Worm (Caenorhabditis elegans) whole organism, L3 larva: ENCODE results near the gene F14E5.2.

ENCODE experiments used
- ZK546.5 ChIP-seq: sonication (generic microtip); optimal IDR thresholded peaks from 2 replicates; lab custom pipeline; 2017; ENCODE audit warnings: missing biosample characterization, missing genetic modification characterization
- ceh-16 ChIP-seq: sonication (generic microtip); optimal IDR thresholded peaks from 2 replicates; lab custom pipeline; 2017; ENCODE audit warnings: missing biosample characterization, missing genetic modification characterization
- ceh-28 ChIP-seq: fragments of 150-350 bp; optimal IDR thresholded peaks from 2 replicates; lab custom pipeline; 2014; ENCODE audit warnings: missing biosample characterization, missing genetic modification reagents, missing genetic modification characterization
- ceh-9 ChIP-seq: sonication (generic microtip); optimal IDR thresholded peaks from 2 replicates; lab custom pipeline; 2018; ENCODE audit warnings: missing biosample characterization, missing genetic modification characterization
- daf-12 ChIP-seq: fragments of 150-350 bp; optimal IDR thresholded peaks from 2 replicates; lab custom pipeline; 2014; ENCODE audit warnings: missing biosample characterization, missing genetic modification reagents, missing genetic modification characterization
- egl-27 ChIP-seq: sonication (generic microtip); optimal IDR thresholded peaks from 4 replicates; lab custom pipeline; 2017; ENCODE audit warnings: missing biosample characterization, missing genetic modification reagents, missing genetic modification characterization
- egl-5 ChIP-seq: fragments of 150-350 bp; optimal IDR thresholded peaks from 2 replicates; lab custom pipeline; 2017; ENCODE audit warnings: missing biosample characterization, missing genetic modification reagents, missing genetic modification characterization, inconsistent platforms
- elt-1 ChIP-seq: fragments of 150-350 bp; optimal IDR thresholded peaks from 2 replicates; lab custom pipeline; 2014; ENCODE audit warnings: missing biosample characterization, missing genetic modification characterization
- elt-2 ChIP-seq: sonication (generic microtip); optimal IDR thresholded peaks from 2 replicates; lab custom pipeline; 2016; ENCODE audit warnings: missing genetic modification reagents, mild to moderate bottlenecking, missing genetic modification characterization, missing compliant biosample characterization
- fkh-2 ChIP-seq: fragments of 150-350 bp; optimal IDR thresholded peaks from 2 replicates; lab custom pipeline; 2014; ENCODE audit warnings: missing biosample characterization, missing genetic modification reagents, missing genetic modification characterization
- fos-1 ChIP-seq: fragments of 150-350 bp; optimal IDR thresholded peaks from 2 replicates; lab custom pipeline; 2014; ENCODE audit warnings: missing biosample characterization, missing genetic modification characterization
- hmg-11 ChIP-seq: sonication (generic microtip); optimal IDR thresholded peaks from 2 replicates; lab custom pipeline; 2016; ENCODE audit warnings: missing genetic modification characterization, missing compliant biosample characterization
- jun-1 ChIP-seq: fragments of 150-350 bp; optimal IDR thresholded peaks from 2 replicates; lab custom pipeline; 2014; ENCODE audit warnings: missing biosample characterization, missing genetic modification reagents, missing genetic modification characterization
- lin-15B ChIP-seq: fragments of 150-350 bp; optimal IDR thresholded peaks from 2 replicates; lab custom pipeline; 2014; ENCODE audit warnings: missing biosample characterization, missing genetic modification characterization
- lin-39 ChIP-seq: fragments of 150-350 bp; optimal IDR thresholded peaks from 2 replicates; lab custom pipeline; 2018; ENCODE audit warnings: missing biosample characterization, missing genetic modification reagents, missing genetic modification characterization
- mdl-1 ChIP-seq: fragments of 150-350 bp; optimal IDR thresholded peaks from 2 replicates; lab custom pipeline; 2014; ENCODE audit warnings: missing biosample characterization, missing genetic modification characterization
- nfya-1 ChIP-seq: sonication (generic microtip); optimal IDR thresholded peaks from 2 replicates; lab custom pipeline; 2017; ENCODE audit warnings: missing genetic modification characterization, mild to moderate bottlenecking, missing compliant biosample characterization, antibody characterized with exemption, moderate library complexity; ENCODE audit not compliant: insufficient read depth
- nhr-11 ChIP-seq: fragments of 150-350 bp; optimal IDR thresholded peaks from 2 replicates; lab custom pipeline; 2014; ENCODE audit warnings: missing biosample characterization, missing genetic modification characterization
- nhr-12 ChIP-seq: fragments of 150-350 bp; optimal IDR thresholded peaks from 2 replicates; lab custom pipeline; 2014; ENCODE audit warnings: missing biosample characterization, missing genetic modification characterization
- nhr-23 ChIP-seq: fragments of 150-350 bp; optimal IDR thresholded peaks from 2 replicates; lab custom pipeline; 2014; ENCODE audit warnings: missing biosample characterization, missing genetic modification reagents, missing genetic modification characterization
- nhr-237 ChIP-seq: fragments of 150-350 bp; optimal IDR thresholded peaks from 2 replicates; lab custom pipeline; 2014; ENCODE audit warnings: missing biosample characterization, missing genetic modification characterization
- nhr-25 ChIP-seq: sonication (generic microtip); optimal IDR thresholded peaks from 2 replicates; lab custom pipeline; 2017; ENCODE audit warnings: missing biosample characterization, missing genetic modification characterization
- nhr-28 ChIP-seq: fragments of 150-350 bp; optimal IDR thresholded peaks from 2 replicates; lab custom pipeline; 2014; ENCODE audit warnings: missing biosample characterization, missing genetic modification characterization
- nhr-43 ChIP-seq: sonication (generic microtip); optimal IDR thresholded peaks from 2 replicates; lab custom pipeline; 2016; ENCODE audit warnings: mild to moderate bottlenecking, missing genetic modification characterization, missing compliant biosample characterization; ENCODE audit not compliant: poor library complexity, severe bottlenecking
- nhr-67 ChIP-seq: fragments of 150-350 bp; optimal IDR thresholded peaks from 2 replicates; lab custom pipeline; 2014; ENCODE audit warnings: missing biosample characterization, missing genetic modification characterization
- pha-4 ChIP-seq: fragments of 150-350 bp; optimal IDR thresholded peaks from 2 replicates; lab custom pipeline; 2014; ENCODE audit warnings: missing biosample characterization, missing genetic modification reagents, missing genetic modification characterization
- pqm-1 ChIP-seq: fragments of 150-350 bp; optimal IDR thresholded peaks from 2 replicates; lab custom pipeline; 2017; ENCODE audit warnings: missing biosample characterization, missing genetic modification characterization, inconsistent platforms
- sea-2 ChIP-seq: fragments of 150-350 bp; sonication (generic microtip); optimal IDR thresholded peaks from 4 replicates; lab custom pipeline; 2014; ENCODE audit warnings: missing biosample characterization, missing genetic modification reagents, missing genetic modification characterization
- skn-1 ChIP-seq: fragments of 150-350 bp; optimal IDR thresholded peaks from 2 replicates; lab custom pipeline; 2014; ENCODE audit warnings: missing biosample characterization, missing genetic modification characterization
- snpc-4 ChIP-seq: fragments of 150-350 bp; optimal IDR thresholded peaks from 2 replicates; lab custom pipeline; 2014; ENCODE audit warnings: missing biosample characterization, missing genetic modification characterization
- unc-39 ChIP-seq: sonication (generic microtip); optimal IDR thresholded peaks from 4 replicates; lab custom pipeline; 2017; ENCODE audit warnings: missing biosample characterization, missing genetic modification characterization
- zag-1 ChIP-seq: fragments of 150-350 bp; optimal IDR thresholded peaks from 2 replicates; lab custom pipeline; 2014; ENCODE audit warnings: missing biosample characterization, missing genetic modification characterization

F14E5.2 gene

DNA sequence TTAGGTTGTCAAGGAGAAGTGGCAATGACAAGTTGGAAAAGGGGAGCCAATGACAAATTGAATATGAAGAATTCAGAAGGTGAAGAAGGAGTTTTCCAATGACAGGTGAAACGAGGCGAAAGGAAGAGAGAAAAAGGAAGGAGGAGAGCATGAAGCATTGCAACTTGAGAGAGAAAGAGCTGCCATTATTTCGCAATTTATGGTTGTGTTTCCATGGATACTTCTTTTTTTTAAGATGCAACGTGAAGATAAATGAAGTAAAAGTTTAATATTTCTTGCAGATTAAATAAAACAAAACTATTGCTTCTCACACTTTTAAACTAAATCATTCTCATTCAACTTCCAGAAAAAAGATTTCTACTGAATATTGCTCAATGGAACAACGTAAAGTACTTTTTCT is 34.5 kb downstream of the F14E5.2 start, which contains the start of gene F49E12.8:
TSS of gene F49E12.8 (minus strand) at position 101 of the 400 bp plus-strand sequence.
- TF ChIP-seq lin-39 (no peak), skn-1 (no peak), lin-15B (tag; lab: Kevin White, UChicago) (no peak), ZK546.5 (no peak), daf-12 (tag; lab: Kevin White, UChicago) (no peak), nhr-28 (no peak), jun-1 (tag; lab: Kevin White, UChicago) (no peak), nhr-25 (tag; lab: Kevin White, UChicago) (no peak), egl-27 (tag; lab: Kevin White, UChicago) (no peak), nhr-23 (tag; lab: Kevin White, UChicago) (no peak), unc-39 (tag; lab: Kevin White, UChicago) (no peak)

DNA sequence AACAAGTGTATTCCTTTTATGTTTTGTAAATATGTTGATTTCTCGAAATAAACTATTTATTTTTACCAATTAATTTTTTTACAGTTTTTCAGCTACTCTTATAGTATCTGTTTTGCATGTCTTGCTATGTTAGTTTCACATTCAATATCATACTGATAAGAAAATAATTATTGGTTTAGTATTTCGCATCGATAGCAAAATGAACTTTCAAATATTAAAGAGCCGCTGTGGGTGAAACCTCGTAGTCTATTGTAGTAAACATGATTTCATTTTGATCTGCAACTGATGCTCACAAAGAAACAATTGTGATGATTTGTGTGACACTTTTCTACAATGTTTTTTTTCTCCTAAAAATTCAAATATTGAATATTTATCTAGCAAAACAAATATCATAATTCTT is 36.4 kb downstream of the F14E5.2 start:
- TF ChIP-seq pqm-1 (peak; percentile 73), hmg-11 (tag; lab: Kevin White, UChicago) (no peak), elt-2 (tag; lab: Kevin White, UChicago) (peak; percentile 49)
- TF ChIP-seq, all 47 proteins: peak for 2

DNA sequence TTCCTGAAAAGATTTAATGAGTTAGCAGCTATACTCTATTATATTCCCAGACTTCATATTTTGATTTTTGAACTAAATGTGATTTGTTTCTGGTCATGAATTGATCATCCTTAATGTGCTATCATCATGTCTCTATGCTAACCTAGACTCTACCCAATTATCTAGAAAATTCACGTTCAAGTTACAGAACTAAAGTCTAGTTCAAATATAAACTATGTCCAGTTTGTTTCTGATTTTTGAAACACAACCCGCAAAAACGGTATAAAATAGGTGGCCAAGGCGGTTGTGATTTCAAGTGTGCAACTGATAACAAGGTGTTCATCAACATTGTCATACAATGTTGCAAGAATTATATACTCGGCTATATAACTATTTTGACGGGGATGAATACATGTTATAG is 37.9 kb downstream of the F14E5.2 start, which contains the start of gene F49E12.10:
TSS of gene F49E12.10 (plus strand) at position 301 of the 400 bp plus-strand sequence.
- TF ChIP-seq ceh-16 (tag; lab: Kevin White, UChicago) (no peak), pqm-1 (peak; percentile 41), egl-5 (tag; lab: Kevin White, UChicago) (no peak), elt-2 (tag; lab: Kevin White, UChicago) (peak; percentile 39)

DNA sequence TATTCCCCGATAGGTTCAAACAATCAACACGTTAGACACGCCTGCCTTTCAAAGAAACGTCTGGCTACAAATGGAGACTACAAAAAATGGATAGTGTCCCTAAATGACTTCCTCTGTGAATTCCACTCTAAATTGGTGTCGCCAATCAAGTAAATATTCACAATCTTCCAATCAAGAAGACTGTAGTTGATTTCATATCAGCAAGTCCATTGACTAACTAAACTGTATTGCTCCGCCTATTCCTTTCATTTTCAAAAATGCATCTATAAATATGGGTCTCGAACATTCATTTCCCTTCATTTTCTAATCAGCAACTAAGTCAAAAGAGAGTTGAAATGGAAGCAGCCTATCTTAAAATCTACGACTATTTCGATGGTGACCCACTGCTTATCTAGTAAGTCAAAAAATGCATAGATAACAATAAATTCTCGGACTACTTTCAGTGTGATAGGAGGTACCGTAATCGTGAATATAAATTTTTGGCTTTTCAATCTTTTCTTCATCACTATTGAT is 40.6 kb downstream of the F14E5.2 start, which contains the start of gene drd-1:
TSS of gene drd-1 (plus strand) at position 51 of the 513 bp plus-strand sequence.
- TF ChIP-seq mdl-1 (tag; lab: Kevin White, UChicago): no peak
- no peak for TF ChIP-seq hmg-11 (tag; lab: Kevin White, UChicago)
- TF ChIP-seq nhr-43 (tag; lab: Kevin White, UChicago): no peak
- no peak for TF ChIP-seq pha-4 (tag; lab: Kevin White, UChicago)
- TF ChIP-seq nhr-12: no peak
- TF ChIP-seq zag-1 (tag; lab: Kevin White, UChicago): no peak
- no peak for TF ChIP-seq unc-39 (tag; lab: Kevin White, UChicago)
- peak; percentile 98 for TF ChIP-seq elt-2 (tag; lab: Kevin White, UChicago)
- no peak for TF ChIP-seq nhr-28
- TF ChIP-seq jun-1 (tag; lab: Kevin White, UChicago): peak; percentile 27
- TF ChIP-seq pqm-1: peak; percentile 97
- TF ChIP-seq fos-1 (tag; lab: Kevin White, UChicago): peak; percentile 56
- TF ChIP-seq egl-5 (tag; lab: Kevin White, UChicago): no peak

DNA sequence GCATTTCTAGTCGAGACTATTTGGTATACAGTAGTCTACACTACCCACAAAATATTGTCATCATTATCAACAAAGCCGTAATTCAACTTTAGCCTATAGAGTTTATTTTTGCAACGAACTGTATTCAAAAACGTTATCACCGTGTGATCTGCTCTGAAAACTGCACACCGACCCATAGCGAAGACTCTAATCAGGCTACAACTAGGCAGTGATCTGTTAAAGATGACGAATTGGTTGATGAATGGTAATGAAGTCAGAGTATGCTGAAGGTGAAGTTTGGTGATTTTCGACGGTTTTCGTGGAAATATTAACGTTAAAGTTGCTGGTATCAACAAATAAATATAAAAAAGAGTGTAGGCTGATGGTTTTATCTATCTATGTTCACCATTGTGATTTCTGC is 41.8 kb downstream of the F14E5.2 start:
- TF ChIP-seq nhr-237 (tag; lab: Kevin White, UChicago) (no peak), pqm-1 (peak; percentile 89), ceh-28 (no peak), nhr-11 (tag; lab: Kevin White, UChicago) (no peak), jun-1 (tag; lab: Kevin White, UChicago) (peak; percentile 28), daf-12 (tag; lab: Kevin White, UChicago) (no peak), elt-1 (tag; lab: Kevin White, UChicago) (no peak), egl-27 (tag; lab: Kevin White, UChicago) (no peak), snpc-4 (no peak), ceh-9 (tag; lab: Kevin White, UChicago) (no peak), pha-4 (tag; lab: Kevin White, UChicago) (no peak), fkh-2 (tag; lab: Kevin White, UChicago) (no peak), sea-2 (no peak), nhr-28 (no peak), elt-2 (tag; lab: Kevin White, UChicago) (peak; percentile 83), nhr-67 (tag; lab: Kevin White, UChicago) (no peak), ceh-16 (tag; lab: Kevin White, UChicago) (no peak), egl-5 (tag; lab: Kevin White, UChicago) (no peak), lin-39 (no peak)

DNA sequence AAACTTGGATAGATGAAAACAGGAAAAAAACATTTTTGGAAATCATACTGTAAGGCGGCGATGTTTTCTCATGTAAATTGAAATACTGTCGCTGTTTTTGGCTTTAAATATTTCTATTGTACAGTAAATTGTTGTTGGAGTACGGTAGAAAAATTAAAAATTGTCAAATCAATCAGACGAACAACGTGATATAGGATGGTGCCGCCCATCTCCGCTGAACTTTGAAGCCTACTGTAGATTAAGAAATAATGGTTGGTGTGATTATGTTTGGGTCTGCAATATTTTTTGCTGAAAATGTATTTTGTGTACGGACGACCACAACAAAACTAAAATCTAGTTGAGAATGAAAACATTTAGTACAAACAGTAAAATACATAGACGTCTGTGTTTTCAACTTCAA is 43.1 kb downstream of the F14E5.2 start:
- TF ChIP-seq elt-2 (tag; lab: Kevin White, UChicago) (peak; percentile 42), ceh-28 (no peak), nfya-1 (tag; lab: Kevin White, UChicago) (peak; percentile 77)
